Worm (Caenorhabditis elegans): ENCODE measurements around the gene phat-7.

DNA sequence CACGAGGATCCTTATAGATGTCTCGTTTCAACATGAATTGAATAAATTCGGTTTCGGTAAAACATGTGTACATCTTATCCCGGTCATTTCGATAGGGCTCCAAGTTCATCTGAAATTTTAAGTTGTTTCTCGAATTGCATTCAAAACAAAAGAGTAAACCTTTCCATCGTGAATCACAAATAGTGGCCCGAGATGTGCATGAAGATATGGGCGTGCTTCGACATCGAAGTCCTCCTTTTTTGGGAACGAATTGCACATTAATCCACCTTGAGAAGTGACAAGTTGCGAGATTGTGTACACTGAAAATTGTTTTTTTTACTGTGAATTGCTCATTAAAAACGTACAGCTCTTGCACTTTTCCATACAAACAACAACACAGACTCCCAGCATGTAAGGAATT, 10.0 kb downstream of the phat-7 start:
- TF ChIP-seq F13C5.2 (tag; optimal IDR thresholded peaks at IDR 0.05) = no peak
- no peak for TF ChIP-seq hmbx-1 (tag; optimal IDR thresholded peaks at IDR 0.05)
- no peak for TF ChIP-seq ets-7 (tag; optimal IDR thresholded peaks at IDR 0.05)
- TF ChIP-seq aly-1 (tag; optimal IDR thresholded peaks at IDR 0.05) = no peak
- TF ChIP-seq ama-1 (optimal IDR thresholded peaks at IDR 0.05) = no peak
- TF ChIP-seq sea-1 (GFP tag; conservative IDR thresholded peaks at IDR 0.05) = no peak
- no peak for TF ChIP-seq tbx-11 (GFP tag; IDR thresholded peaks at IDR 0.05)
- TF ChIP-seq tra-4 (tag; optimal IDR thresholded peaks at IDR 0.05) = no peak
- TF ChIP-seq pes-1 (GFP tag; IDR thresholded peaks at IDR 0.05) = no peak
- TF ChIP-seq hmg-4 (GFP tag; optimal IDR thresholded peaks at IDR 0.05) = no peak
- no peak for TF ChIP-seq flt-1 (GFP tag; IDR thresholded peaks at IDR 0.05)
- TF ChIP-seq scrt-1 (GFP tag; IDR thresholded peaks at IDR 0.05) = no peak
- TF ChIP-seq hnd-1 (tag; optimal IDR thresholded peaks at IDR 0.05) = no peak
